Fruit fly (Drosophila melanogaster): Measurements from ENCODE around the gene PGRP-SA.

The PGRP-SA gene

DNA sequence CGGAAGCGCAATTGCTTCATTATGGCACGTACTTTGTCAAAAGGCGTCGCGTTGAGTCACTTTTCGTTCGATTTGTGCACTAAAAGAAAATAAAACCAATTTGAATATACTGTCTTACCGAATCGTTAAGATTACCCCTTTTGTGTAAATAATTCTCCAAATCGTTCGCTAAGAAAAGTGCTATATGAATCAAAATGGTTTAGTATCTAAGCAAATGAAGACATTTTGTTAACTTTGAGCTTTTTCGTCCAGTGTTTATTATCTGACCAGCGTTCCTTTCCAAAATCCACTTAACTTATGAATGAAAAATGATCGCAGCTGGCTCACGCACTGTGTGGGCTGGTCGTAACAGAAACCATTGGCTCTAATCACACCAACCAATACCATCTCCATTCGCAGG is 11.4 kb upstream of the PGRP-SA start (continued):
- TF ChIP-seq cato (GFP tag; optimal IDR thresholded peaks at IDR 0.05; ENCODE audit: borderline replicate concordance) (no peak), sqz (GFP tag; optimal IDR thresholded peaks at IDR 0.05) (no peak), crp (GFP tag; optimal IDR thresholded peaks at IDR 0.05) (no peak), CG8944 (GFP tag; optimal IDR thresholded peaks at IDR 0.05) (no peak), CG5953 (GFP tag; IDR thresholded peaks at IDR 0.05) (no peak), CG12942 (GFP tag; optimal IDR thresholded peaks at IDR 0.05) (no peak), CG11695 (GFP tag; IDR thresholded peaks at IDR 0.05) (peak; percentile 71; the same call in 2 of the 3 replicates), sug (tag; optimal IDR thresholded peaks at IDR 0.05) (no peak), CG34422 (GFP tag; IDR thresholded peaks at IDR 0.05) (no peak), Mrtf (GFP tag; IDR thresholded peaks at IDR 0.05) (no peak), HLH4C (GFP tag; IDR thresholded peaks at IDR 0.05; ENCODE audit: partially characterized antibody) (no peak), Neu2 (GFP tag; optimal IDR thresholded peaks at IDR 0.05; ENCODE audit: borderline replicate concordance) (no peak), h (optimal IDR thresholded peaks at IDR 0.05) (no peak), CG18619 (GFP tag; optimal IDR thresholded peaks at IDR 0.05) (no peak), hth (optimal IDR thresholded peaks at IDR 0.05) (no peak), ranshi (GFP tag; IDR thresholded peaks at IDR 0.05) (0 out of 2 replicates have a peak, but pooled peaks have one; percentile 9), lab (GFP tag; optimal IDR thresholded peaks at IDR 0.05) (peak; percentile 61), org-1 (GFP tag; optimal IDR thresholded peaks at IDR 0.05) (peak; percentile 26), Ada2b (GFP tag; IDR thresholded peaks at IDR 0.05) (peak; percentile 36; the same call in 1 of the 2 replicates), CG4820 (GFP tag; optimal IDR thresholded peaks at IDR 0.05) (no peak), gfzf (GFP tag; optimal IDR thresholded peaks at IDR 0.05) (no peak), Hmr (GFP tag; optimal IDR thresholded peaks at IDR 0.05) (peak; percentile 15), NC2α (GFP tag; optimal IDR thresholded peaks at IDR 0.05) (no peak), Hr78 (GFP tag; optimal IDR thresholded peaks at IDR 0.05) (no peak), CG8089 (GFP tag; optimal IDR thresholded peaks at IDR 0.05) (no peak), CG5180 (GFP tag; optimal IDR thresholded peaks at IDR 0.05) (no peak), Taf1 (GFP tag; IDR thresholded peaks at IDR 0.05) (no peak), CG2129 (GFP tag; IDR thresholded peaks at IDR 0.05; ENCODE audit: partially characterized antibody) (no peak), z (GFP tag; IDR thresholded peaks at IDR 0.05) (no peak), chinmo (GFP tag; IDR thresholded peaks at IDR 0.05; ENCODE audit: partially characterized antibody) (no peak), Hsf (GFP tag; optimal IDR thresholded peaks at IDR 0.05) (no peak), Lim3 (GFP tag; IDR thresholded peaks at IDR 0.05) (no peak), CG6791 (GFP tag; IDR thresholded peaks at IDR 0.05; ENCODE audit: partially characterized antibody) (no peak), dati (GFP tag; IDR thresholded peaks at IDR 0.05) (no peak), gcm2 (GFP tag; optimal IDR thresholded peaks at IDR 0.05) (no peak), CG1024 (GFP tag; IDR thresholded peaks at IDR 0.05) (no peak), Hr39 (optimal IDR thresholded peaks at IDR 0.05) (no peak), HLH54F (GFP tag; optimal IDR thresholded peaks at IDR 0.05) (no peak), CG15696 (tag; optimal IDR thresholded peaks at IDR 0.05) (no peak), CG6683 (GFP tag; optimal IDR thresholded peaks at IDR 0.05) (no peak), CG1233 (GFP tag; optimal IDR thresholded peaks at IDR 0.05) (no peak), nau (GFP tag; optimal IDR thresholded peaks at IDR 0.05) (no peak), al (GFP tag; IDR thresholded peaks at IDR 0.05) (no peak), CG8478 (optimal IDR thresholded peaks at IDR 0.05) (no peak), pita (GFP tag; optimal IDR thresholded peaks at IDR 0.05) (no peak), sima (GFP tag; optimal IDR thresholded peaks at IDR 0.05) (no peak), chn (GFP tag; optimal IDR thresholded peaks at IDR 0.05) (no peak), gsb (GFP tag; IDR thresholded peaks at IDR 0.05) (no peak), her (GFP tag; optimal IDR thresholded peaks at IDR 0.05) (peak; percentile 26), Rx (GFP tag; IDR thresholded peaks at IDR 0.05) (no peak), toy (GFP tag; IDR thresholded peaks at IDR 0.05) (no peak), seq (GFP tag; IDR thresholded peaks at IDR 0.05) (no peak), tap (tag; optimal IDR thresholded peaks at IDR 0.05) (no peak)
